Fruit fly (Drosophila melanogaster) whole organism, embryonic: ENCODE results near the gene CG15046.

Source experiments
- Aef1 ChIP-seq: fragments of 200-800 bp; sonication (Bioruptor generic); IDR thresholded peaks from 3 replicates; pipeline ENCODE4 v1.3.6; 2022; ENCODE audit warnings: missing biosample characterization, missing genetic modification characterization
- BEAF-32 ChIP-seq: fragments of 200-800 bp; sonication (Bioruptor generic); optimal IDR thresholded peaks from 3 replicates; lab custom pipeline; 2017; ENCODE audit warnings: missing biosample characterization, missing genetic modification characterization, mild to moderate bottlenecking, moderate library complexity, missing genetic modification reagents
- Blimp-1 ChIP-seq: fragments of 200-800 bp; sonication (Bioruptor generic); optimal IDR thresholded peaks from 3 replicates; lab custom pipeline; 2018; ENCODE audit warnings: missing biosample characterization, missing genetic modification characterization, mild to moderate bottlenecking, moderate library complexity, missing genetic modification reagents
- CG10147 ChIP-seq: fragments of 200-800 bp; sonication (Bioruptor generic); optimal IDR thresholded peaks from 2 replicates; lab custom pipeline; 2019; ENCODE audit warnings: missing biosample characterization, mild to moderate bottlenecking, missing genetic modification characterization, moderate library complexity
- CG12391 ChIP-seq: fragments of 200-800 bp; sonication (Bioruptor generic); optimal IDR thresholded peaks from 3 replicates; lab custom pipeline; 2018; ENCODE audit warnings: missing biosample characterization, mild to moderate bottlenecking, missing genetic modification characterization, moderate library complexity
- CG14965 ChIP-seq: fragments of 200-800 bp; sonication (Bioruptor generic); optimal IDR thresholded peaks from 2 replicates; lab custom pipeline; 2016; ENCODE audit warnings: missing biosample characterization, missing genetic modification characterization, borderline replicate concordance
- CG15601 ChIP-seq: fragments of 200-800 bp; sonication (Bioruptor generic); optimal IDR thresholded peaks from 3 replicates; lab custom pipeline; 2019; ENCODE audit warnings: missing biosample characterization, mild to moderate bottlenecking, missing genetic modification characterization, moderate library complexity
- CG17385 ChIP-seq: fragments of 200-800 bp; sonication (Bioruptor generic); optimal IDR thresholded peaks from 3 replicates; lab custom pipeline; 2018; ENCODE audit warnings: missing biosample characterization, mild to moderate bottlenecking, missing genetic modification characterization
- CG1792 ChIP-seq: fragments of 200-800 bp; sonication (Bioruptor generic); optimal IDR thresholded peaks from 2 replicates; lab custom pipeline; 2016; ENCODE audit warnings: missing biosample characterization, missing genetic modification characterization
- CG18476 ChIP-seq: fragments of 200-800 bp; sonication (Bioruptor generic); optimal IDR thresholded peaks from 2 replicates; lab custom pipeline; 2016; ENCODE audit warnings: missing biosample characterization, mild to moderate bottlenecking, missing genetic modification characterization
- CG2889 ChIP-seq: fragments of 200-800 bp; sonication (Bioruptor generic); IDR thresholded peaks from 3 replicates; pipeline ENCODE4 v1.3.6; 2022; ENCODE audit warnings: missing biosample characterization, missing genetic modification characterization
- CG32532 ChIP-seq: fragments of 200-800 bp; sonication (Bioruptor generic); IDR thresholded peaks from 2 replicates; pipeline ENCODE4 v1.3.6; 2022; ENCODE audit warnings: missing biosample characterization, missing genetic modification characterization
- CG33213 ChIP-seq: fragments of 200-800 bp; sonication (Bioruptor generic); optimal IDR thresholded peaks from 3 replicates; lab custom pipeline; 2016; ENCODE audit warnings: missing biosample characterization, missing genetic modification characterization
- CG4424 ChIP-seq: fragments of 200-800 bp; sonication (Bioruptor generic); optimal IDR thresholded peaks from 3 replicates; lab custom pipeline; 2016; ENCODE audit warnings: missing biosample characterization, missing genetic modification characterization
- CG4707 ChIP-seq: fragments of 200-800 bp; sonication (Bioruptor generic); optimal IDR thresholded peaks from 2 replicates; lab custom pipeline; 2018; ENCODE audit warnings: missing biosample characterization, mild to moderate bottlenecking, missing genetic modification characterization, moderate library complexity
- CG4730 ChIP-seq: fragments of 200-800 bp; sonication (Bioruptor generic); IDR thresholded peaks from 2 replicates; pipeline ENCODE4 v1.3.6; 2022; ENCODE audit warnings: missing biosample characterization, missing genetic modification characterization
- CG6765 ChIP-seq: fragments of 200-800 bp; sonication (Bioruptor generic); optimal IDR thresholded peaks from 3 replicates; lab custom pipeline; 2017; ENCODE audit warnings: missing biosample characterization, mild to moderate bottlenecking, missing genetic modification characterization
- CG7786 ChIP-seq: fragments of 200-800 bp; sonication (Bioruptor generic); optimal IDR thresholded peaks from 2 replicates; lab custom pipeline; 2016; ENCODE audit warnings: missing biosample characterization, missing genetic modification characterization
- CG8359 ChIP-seq: fragments of 200-800 bp; sonication (Bioruptor generic); optimal IDR thresholded peaks from 2 replicates; lab custom pipeline; 2017; ENCODE audit warnings: missing biosample characterization, mild to moderate bottlenecking, missing genetic modification characterization, borderline replicate concordance
- CG8924 ChIP-seq: fragments of 200-800 bp; optimal IDR thresholded peaks from 3 replicates; lab custom pipeline; 2019; ENCODE audit warnings: missing biosample characterization, mild to moderate bottlenecking, missing genetic modification characterization, moderate library complexity
- CG8944 ChIP-seq: fragments of 200-800 bp; sonication (Bioruptor generic); optimal IDR thresholded peaks from 3 replicates; lab custom pipeline; 2016; ENCODE audit warnings: missing biosample characterization, missing genetic modification characterization
- CG9609 ChIP-seq: fragments of 200-800 bp; sonication (Bioruptor generic); optimal IDR thresholded peaks from 3 replicates; lab custom pipeline; 2016; ENCODE audit warnings: missing biosample characterization, missing genetic modification characterization
- D19B ChIP-seq: fragments of 200-800 bp; sonication (Bioruptor generic); optimal IDR thresholded peaks from 2 replicates; lab custom pipeline; 2017; ENCODE audit warnings: missing biosample characterization, mild to moderate bottlenecking, missing genetic modification characterization
- Deaf1 ChIP-seq: fragments of 200-800 bp; optimal IDR thresholded peaks from 3 replicates; lab custom pipeline; 2019; ENCODE audit warnings: missing biosample characterization, mild to moderate bottlenecking, missing genetic modification characterization, moderate library complexity
- Dek ChIP-seq: fragments of 200-800 bp; sonication (Bioruptor generic); optimal IDR thresholded peaks from 3 replicates; lab custom pipeline; 2019; ENCODE audit warnings: missing biosample characterization, mild to moderate bottlenecking, missing genetic modification characterization, moderate library complexity
- Doc3 ChIP-seq: fragments of 200-800 bp; sonication (Bioruptor generic); IDR thresholded peaks from 3 replicates; pipeline ENCODE4 v1.3.6; 2022; ENCODE audit warnings: missing biosample characterization, missing genetic modification characterization; ENCODE audit not compliant: partially characterized antibody
- Fer1 ChIP-seq: fragments of 200-800 bp; sonication (Bioruptor generic); optimal IDR thresholded peaks from 2 replicates; lab custom pipeline; 2017; ENCODE audit warnings: missing biosample characterization, mild to moderate bottlenecking, missing genetic modification characterization
- HLH3B ChIP-seq: fragments of 200-800 bp; sonication (Bioruptor generic); IDR thresholded peaks from 2 replicates; pipeline ENCODE4 v1.3.6; 2022; ENCODE audit warnings: missing biosample characterization, missing genetic modification characterization
- Hmr ChIP-seq: fragments of 200-800 bp; sonication (Bioruptor generic); optimal IDR thresholded peaks from 3 replicates; lab custom pipeline; 2017; ENCODE audit warnings: mild to moderate bottlenecking, missing biosample characterization, missing genetic modification reagents, missing genetic modification characterization
- Hr39 ChIP-seq: fragments of >200 bp; optimal IDR thresholded peaks from 2 replicates; lab custom pipeline; 2017
- Max ChIP-seq: fragments of 200-800 bp; sonication (Bioruptor generic); optimal IDR thresholded peaks from 2 replicates; lab custom pipeline; 2016; ENCODE audit warnings: missing biosample characterization, mild to moderate bottlenecking, missing genetic modification characterization
- Myb ChIP-seq: fragments of 200-800 bp; sonication (Bioruptor generic); optimal IDR thresholded peaks from 2 replicates; lab custom pipeline; 2016; ENCODE audit warnings: missing biosample characterization, missing genetic modification characterization
- NK7.1 ChIP-seq: fragments of 200-800 bp; sonication (Bioruptor generic); optimal IDR thresholded peaks from 3 replicates; lab custom pipeline; 2016; ENCODE audit warnings: missing biosample characterization, missing genetic modification characterization
- Sin3A ChIP-seq: fragments of >200 bp; optimal IDR thresholded peaks from 2 replicates; lab custom pipeline; 2018
- Sry-δ ChIP-seq: fragments of 200-800 bp; sonication (Bioruptor generic); optimal IDR thresholded peaks from 2 replicates; lab custom pipeline; 2016; ENCODE audit warnings: missing biosample characterization, missing genetic modification characterization
- Trl ChIP-seq, 3 experiments: fragments of >200 bp in 2 of 3; fragments of 200-800 bp in 1 of 3; sonication (Bioruptor generic) in 1 of 3; optimal IDR thresholded peaks; 2 replicates in 1 of 3; 3 replicates in 2 of 3; lab custom pipeline; 2016 to 2017; ENCODE audit warnings: missing biosample characterization in 1 of 3, missing genetic modification characterization in 1 of 3
- Xrp1 ChIP-seq: fragments of 200-800 bp; sonication (Bioruptor generic); IDR thresholded peaks from 2 replicates; pipeline ENCODE4 v1.3.6; 2022; ENCODE audit warnings: missing biosample characterization, missing genetic modification characterization
- ap ChIP-seq: fragments of 200-800 bp; sonication (Bioruptor generic); IDR thresholded peaks from 2 replicates; pipeline ENCODE4 v1.3.6; 2022; ENCODE audit warnings: missing biosample characterization, missing genetic modification characterization
- ara ChIP-seq: fragments of 200-800 bp; sonication (Bioruptor generic); IDR thresholded peaks from 2 replicates; pipeline ENCODE4 v1.3.6; 2022; ENCODE audit warnings: missing biosample characterization, missing genetic modification characterization
- br ChIP-seq: fragments of >200 bp; optimal IDR thresholded peaks from 2 replicates; lab custom pipeline; 2017
- disco-r ChIP-seq: fragments of 200-800 bp; sonication (Bioruptor generic); optimal IDR thresholded peaks from 2 replicates; lab custom pipeline; 2016; ENCODE audit warnings: missing biosample characterization, missing genetic modification characterization
- dmrt11E ChIP-seq: fragments of 200-800 bp; sonication (Bioruptor generic); optimal IDR thresholded peaks from 3 replicates; lab custom pipeline; 2018; ENCODE audit warnings: missing biosample characterization, mild to moderate bottlenecking, missing genetic modification characterization, moderate library complexity
- pan ChIP-seq, 4 experiments: fragments of >200 bp in 3 of 4; fragments of 200-800 bp in 1 of 4; sonication (Bioruptor generic) in 1 of 4; optimal IDR thresholded peaks in 3 of 4; IDR thresholded peaks in 1 of 4; 2 replicates each; pipeline versions ENCODE4 v1.3.6 to Lab custom; 2017 to 2022; ENCODE audit warnings: missing biosample characterization in 2 of 4, missing genetic modification characterization in 2 of 4, mixed read lengths in 1 of 4
- pho ChIP-seq: fragments of 200-800 bp; sonication (Bioruptor generic); optimal IDR thresholded peaks from 2 replicates; lab custom pipeline; 2016; ENCODE audit warnings: missing biosample characterization, missing genetic modification characterization
- pzg ChIP-seq: fragments of 200-800 bp; sonication (Bioruptor generic); optimal IDR thresholded peaks from 3 replicates; lab custom pipeline; 2018; ENCODE audit warnings: missing biosample characterization, mild to moderate bottlenecking, missing genetic modification characterization, moderate library complexity
- ro ChIP-seq: fragments of 200-800 bp; sonication (Bioruptor generic); IDR thresholded peaks from 2 replicates; pipeline ENCODE4 v1.3.6; 2022; ENCODE audit warnings: missing biosample characterization, missing genetic modification characterization
- sc ChIP-seq, 3 experiments: fragments of >200 bp in 2 of 3; fragments of 200-800 bp in 1 of 3; sonication (Bioruptor generic) in 1 of 3; optimal IDR thresholded peaks; 2 replicates in 2 of 3; 3 replicates in 1 of 3; lab custom pipeline; 2017; ENCODE audit warnings: mild to moderate bottlenecking in 1 of 3, missing biosample characterization in 1 of 3, missing genetic modification characterization in 1 of 3, missing genetic modification reagents in 1 of 3
- scrt ChIP-seq: fragments of 200-800 bp; sonication (Bioruptor generic); optimal IDR thresholded peaks from 2 replicates; lab custom pipeline; 2018; ENCODE audit warnings: missing biosample characterization, mild to moderate bottlenecking, missing genetic modification characterization, moderate library complexity
- so ChIP-seq: fragments of 200-800 bp; sonication (Bioruptor generic); IDR thresholded peaks from 3 replicates; pipeline ENCODE4 v1.3.6; 2022; ENCODE audit warnings: missing biosample characterization, missing genetic modification characterization
- tio ChIP-seq: fragments of 200-800 bp; sonication (Bioruptor generic); optimal IDR thresholded peaks from 2 replicates; lab custom pipeline; 2017; ENCODE audit warnings: missing biosample characterization, missing genetic modification characterization, inconsistent platforms
- zf30C ChIP-seq: fragments of 200-800 bp; sonication (Bioruptor generic); optimal IDR thresholded peaks from 3 replicates; lab custom pipeline; 2018; ENCODE audit warnings: missing biosample characterization, mild to moderate bottlenecking, missing genetic modification characterization

The CG15046 gene

dm6 chrX:18533308-18533707 lies 43.9 kb upstream of the CG15046 start (continued):
- TF ChIP-seq CG32532 (no peak), Max (no peak), CG18476 (GFP tag; lab: Kevin White, UChicago) (no peak), Xrp1 (peak; percentile 41; the same call in 1 of the 2 replicates), CG8944 (no peak), Deaf1 (no peak), Trl (optimal IDR thresholded peaks at IDR 0.05; lab: Kevin White, UChicago) (no peak), Trl (GFP tag; optimal IDR thresholded peaks at IDR 0.05; lab: Kevin White, UChicago) (no peak), CG12391 (tag; lab: Kevin White, UChicago) (peak; percentile 42), ara (GFP tag; lab: Robert Waterston, UW) (no peak), Fer1 (GFP tag; lab: Kevin White, UChicago) (no peak), tio (GFP tag; lab: Kevin White, UChicago) (no peak), ro (0 out of 2 replicates have a peak, but pooled peaks have one; percentile 29), CG4730 (GFP tag; lab: Robert Waterston, UW) (no peak), br (no peak), CG8359 (GFP tag; lab: Kevin White, UChicago) (no peak), so (GFP tag; lab: Robert Waterston, UW) (no peak), CG4707 (GFP tag; lab: Kevin White, UChicago) (peak; percentile 91), HLH3B (GFP tag; lab: Robert Waterston, UW) (no peak), BEAF-32 (no peak), CG14965 (GFP tag; lab: Kevin White, UChicago) (no peak), CG1792 (GFP tag; lab: Kevin White, UChicago) (no peak), Hmr (GFP tag; lab: Kevin White, UChicago) (peak; percentile 12), Hr39 (no peak), dmrt11E (tag; lab: Kevin White, UChicago) (peak; percentile 62), scrt (GFP tag; lab: Kevin White, UChicago) (no peak), Myb (GFP tag; lab: Kevin White, UChicago) (no peak), Sry-δ (GFP tag; lab: Kevin White, UChicago) (no peak), CG33213 (GFP tag; lab: Kevin White, UChicago) (no peak), pan (optimal IDR thresholded peaks at IDR 0.05; lab: Kevin White, UChicago) (no peak), pan (GFP tag; optimal IDR thresholded peaks at IDR 0.05 in 1 of 2, IDR thresholded peaks at IDR 0.05 in 1 of 2) (peak in 1 of 2 experiments; percentile 24), CG6765 (GFP tag; lab: Kevin White, UChicago) (no peak), Aef1 (GFP tag; lab: Robert Waterston, UW) (no peak), CG15601 (tag; lab: Kevin White, UChicago) (no peak), D19B (no peak), Doc3 (no peak), CG8924 (tag; lab: Kevin White, UChicago) (peak; percentile 23), CG9609 (GFP tag; lab: Kevin White, UChicago) (no peak), CG17385 (GFP tag; lab: Kevin White, UChicago) (peak; percentile 31), sc (optimal IDR thresholded peaks at IDR 0.05; lab: Kevin White, UChicago) (no peak), sc (GFP tag; optimal IDR thresholded peaks at IDR 0.05; lab: Kevin White, UChicago) (peak; percentile 0), CG7786 (GFP tag; lab: Kevin White, UChicago) (no peak), disco-r (GFP tag; lab: Kevin White, UChicago) (no peak), NK7.1 (GFP tag; lab: Kevin White, UChicago) (no peak), Blimp-1 (peak; percentile 31), pzg (GFP tag; lab: Kevin White, UChicago) (no peak), zf30C (GFP tag; lab: Kevin White, UChicago) (no peak), Sin3A (lab: Kevin White, UChicago) (no peak), CG4424 (GFP tag; lab: Kevin White, UChicago) (peak; percentile 3), CG2889 (GFP tag; lab: Robert Waterston, UW) (no peak), Dek (tag; lab: Kevin White, UChicago) (no peak), ap (no peak), pho (GFP tag; lab: Kevin White, UChicago) (no peak), CG10147 (GFP tag; lab: Kevin White, UChicago) (no peak)
